Fruit fly (Drosophila melanogaster): ENCODE data around the gene CG5013.

- TF ChIP-seq CG8478 (optimal IDR thresholded peaks at IDR 0.05) (no peak), CTCF (optimal IDR thresholded peaks at IDR 0.05) (no peak)
Observed at dm6 chr3R:16082384-16082783, 32.9 kb downstream of the CG5013 start.

All from S2 (cell line).